Worm (Caenorhabditis elegans): ENCODE measurements around the gene F23B12.7.

ce11 chrV:14462653-14463052 lies 13.2 kb downstream of the F23B12.7 start:
- TF ChIP-seq unc-39 (tag; optimal IDR thresholded peaks at IDR 0.05) (no peak), nhr-23 (tag; optimal IDR thresholded peaks at IDR 0.05) (no peak), ztf-4 (tag; optimal IDR thresholded peaks at IDR 0.05) (no peak), crh-2 (tag; optimal IDR thresholded peaks at IDR 0.05) (no peak)
